Worm (Caenorhabditis elegans) whole organism, midembryonic: ENCODE results near the gene F18E3.11.

Experiments
- T22C8.4 ChIP-seq: fragments of 200-800 bp; sonication (Bioruptor generic); IDR thresholded peaks from 2 replicates; pipeline ENCODE4 v1.3.6; 2022; ENCODE audit warnings: missing genetic modification characterization, missing compliant biosample characterization
- cog-1 ChIP-seq: sonication (generic microtip); optimal IDR thresholded peaks from 2 replicates; lab custom pipeline; 2016; ENCODE audit warnings: missing genetic modification characterization, missing compliant biosample characterization
- flt-1 ChIP-seq: fragments of 200-800 bp; sonication (Bioruptor generic); IDR thresholded peaks from 2 replicates; pipeline ENCODE4 v1.3.6; 2022; ENCODE audit warnings: missing genetic modification characterization, missing compliant biosample characterization
- klf-2 ChIP-seq: fragments of 200-800 bp; sonication (Bioruptor generic); conservative IDR thresholded peaks from 2 replicates; pipeline ENCODE4 v1.3.6; 2022; ENCODE audit warnings: missing genetic modification reagents, missing genetic modification characterization, missing compliant biosample characterization
- ztf-23 ChIP-seq: fragments of 200-800 bp; sonication (Bioruptor generic); IDR thresholded peaks from 2 replicates; pipeline ENCODE4 v1.3.6; 2022; ENCODE audit warnings: missing genetic modification reagents, missing genetic modification characterization, missing compliant biosample characterization
- ztf-29 ChIP-seq: fragments of 200-800 bp; sonication (Bioruptor generic); IDR thresholded peaks from 2 replicates; pipeline ENCODE4 v1.3.6; 2022; ENCODE audit warnings: missing genetic modification reagents, missing genetic modification characterization, missing compliant biosample characterization

DNA sequence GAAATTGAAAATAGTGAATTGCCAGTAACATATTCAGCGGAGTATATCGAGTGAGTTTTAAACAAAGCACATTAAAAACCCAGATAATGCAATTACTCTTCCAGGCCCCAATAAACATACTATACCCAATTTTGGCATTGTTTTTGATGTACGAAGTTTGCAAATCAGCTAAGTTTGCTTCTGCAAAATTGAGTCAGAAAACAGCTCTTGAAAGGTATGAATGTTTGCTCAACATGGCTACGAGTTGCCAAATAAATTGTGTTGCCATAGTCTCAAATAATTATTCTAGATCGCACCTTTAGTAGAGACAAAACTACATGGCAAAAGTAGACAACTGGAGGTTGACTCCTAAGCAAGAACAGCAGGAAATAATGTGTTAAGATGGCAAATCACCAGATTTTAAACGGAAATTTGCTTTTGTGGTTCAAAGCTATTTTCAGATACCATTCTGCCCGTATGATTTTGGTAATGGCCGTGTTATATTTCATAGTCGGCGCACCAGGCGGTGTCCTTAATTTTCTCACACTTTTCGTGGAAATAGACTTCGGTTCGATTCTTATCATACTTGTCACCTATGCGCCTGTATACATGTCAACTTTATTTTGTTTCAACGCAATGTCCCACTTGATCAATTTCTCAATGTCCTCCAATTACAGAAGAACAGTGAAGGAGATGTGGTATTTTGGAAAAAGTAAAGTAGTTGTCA, 19.3 kb downstream of the F18E3.11 start:
- TF ChIP-seq flt-1 (GFP tag; lab: Robert Waterston, UW) (no peak), T22C8.4 (no peak), ztf-29 (GFP tag; lab: Robert Waterston, UW) (no peak), klf-2 (GFP tag; lab: Robert Waterston, UW) (no peak), ztf-23 (GFP tag; lab: Robert Waterston, UW) (no peak), cog-1 (no peak)
